Worm (Caenorhabditis elegans) whole organism, young adult: ENCODE results near the gene spr-3.

Source experiments
- F57C9.4 ChIP-seq: sonication (generic microtip); optimal IDR thresholded peaks from 2 replicates; lab custom pipeline; 2017; ENCODE audit warnings: mild to moderate bottlenecking, missing genetic modification characterization, missing compliant biosample characterization
- ama-1 ChIP-seq, 3 experiments: fragments of 150-350 bp in 1 of 3; sonication (generic microtip) in 2 of 3; optimal IDR thresholded peaks; 2 replicates each; lab custom pipeline; 2014 to 2018; ENCODE audit warnings: missing biosample characterization in 2 of 3, missing genetic modification characterization in 2 of 3, missing genetic modification reagents in 2 of 3
- aptf-3 ChIP-seq: fragments of 200-800 bp; sonication (Bioruptor generic); IDR thresholded peaks from 2 replicates; pipeline ENCODE4 v1.3.6; 2022; ENCODE audit warnings: missing genetic modification characterization, missing compliant biosample characterization
- cebp-2 ChIP-seq: fragments of 200-800 bp; sonication (Bioruptor generic); IDR thresholded peaks from 2 replicates; pipeline ENCODE4 v1.3.6; 2022; ENCODE audit warnings: missing genetic modification characterization, missing compliant biosample characterization
- chd-7 ChIP-seq: sonication (generic microtip); optimal IDR thresholded peaks from 2 replicates; lab custom pipeline; 2016; ENCODE audit warnings: mild to moderate bottlenecking, missing genetic modification characterization, moderate library complexity, missing compliant biosample characterization
- lsy-27 ChIP-seq: sonication (generic microtip); optimal IDR thresholded peaks from 2 replicates; lab custom pipeline; 2017; ENCODE audit warnings: missing genetic modification characterization, mild to moderate bottlenecking, missing compliant biosample characterization, antibody characterized with exemption, missing genotype, borderline replicate concordance; ENCODE audit not compliant: insufficient read depth
- nfya-2 ChIP-seq: fragments of 200-800 bp; sonication (Bioruptor generic); IDR thresholded peaks from 2 replicates; pipeline ENCODE4 v1.3.6; 2022; ENCODE audit warnings: missing genetic modification reagents, missing genetic modification characterization, missing compliant biosample characterization
- rpc-1 ChIP-seq, 2 experiments: fragments of 150-350 bp in 1 of 2; sonication (generic microtip) in 1 of 2; optimal IDR thresholded peaks; 2 replicates each; lab custom pipeline; 2014 to 2018; ENCODE audit warnings: missing biosample characterization in 1 of 2, missing genetic modification characterization in 1 of 2, missing genetic modification reagents in 1 of 2, missing genotype in 1 of 2
- sea-2 ChIP-seq: fragments of 200-800 bp; sonication (Bioruptor generic); IDR thresholded peaks from 2 replicates; pipeline ENCODE4 v1.3.6; 2022; ENCODE audit warnings: missing genetic modification characterization, missing compliant biosample characterization
- unc-130 ChIP-seq: sonication (generic microtip); optimal IDR thresholded peaks from 2 replicates; lab custom pipeline; 2016; ENCODE audit warnings: missing genetic modification reagents, missing genetic modification characterization, missing compliant biosample characterization

- TF ChIP-seq F57C9.4 (tag; lab: Kevin White, UChicago) (no peak), nfya-2 (GFP tag; lab: Robert Waterston, UW) (no peak), lsy-27 (tag; lab: Kevin White, UChicago) (no peak), rpc-1 (optimal IDR thresholded peaks at IDR 0.05; lab: Kevin White, UChicago) (no peak), rpc-1 (tag; optimal IDR thresholded peaks at IDR 0.05; lab: Kevin White, UChicago) (no peak), unc-130 (GFP tag; lab: Kevin White, UChicago) (no peak), cebp-2 (GFP tag; lab: Robert Waterston, UW) (no peak), sea-2 (GFP tag; lab: Robert Waterston, UW) (no peak), aptf-3 (GFP tag; lab: Robert Waterston, UW) (no peak), chd-7 (tag; lab: Kevin White, UChicago) (no peak), ama-1 (optimal IDR thresholded peaks at IDR 0.05; lab: Kevin White, UChicago) (no peak), ama-1 (GFP tag; optimal IDR thresholded peaks at IDR 0.05; lab: Kevin White, UChicago) (no peak)
Measured at ce11 chrX:4507122-4507681, 6.7 kb upstream of the spr-3 start.
